Worm (Caenorhabditis elegans) whole organism, dauer: Measurements from ENCODE around the gene ZK688.4.

Source experiments
- unc-62 ChIP-seq: sonication (generic microtip); optimal IDR thresholded peaks from 2 replicates; lab custom pipeline; 2017; ENCODE audit warnings: missing biosample characterization, missing genetic modification reagents, missing genetic modification characterization

Gene ZK688.4

ce11 chrIII:7922207-7922606, 27.4 kb downstream of the ZK688.4 start, which contains the start of gene C29E4.17:
TSS of gene C29E4.17 (plus strand) at chrIII:7922507.
- no peak for TF ChIP-seq unc-62

ce11 chrIII:7924821-7925220, 30.0 kb downstream of the ZK688.4 start, which contains the start of gene tag-250:
TSS of gene tag-250 (minus strand) at chrIII:7924921.
- no peak for TF ChIP-seq unc-62

- no peak for TF ChIP-seq unc-62
Measured at ce11 chrIII:7925968-7926367, 31.1 kb downstream of the ZK688.4 start.

ce11 chrIII:7928549-7929129, 33.8 kb downstream of the ZK688.4 start, which contains the start of the genes C29E4.13 and npp-15:
TSS of gene C29E4.13 (minus strand) at chrIII:7928717.
TSS of gene npp-15 (plus strand) at chrIII:7929043.
- no peak for TF ChIP-seq unc-62

ce11 chrIII:7933235-7933634, 38.4 kb downstream of the ZK688.4 start, which contains the start of gene ran-2:
TSS of gene ran-2 (plus strand) at chrIII:7933535.
- TF ChIP-seq unc-62 = no peak

- TF ChIP-seq unc-62 = no peak
Measured at ce11 chrIII:7937548-7937947, 42.7 kb downstream of the ZK688.4 start, which contains the start of gene C29E4.10. TSS of gene C29E4.10 (plus strand) at chrIII:7937848.

- TF ChIP-seq unc-62 = no peak
Measured at ce11 chrIII:7940819-7941218, 46.0 kb downstream of the ZK688.4 start, which contains the start of gene C29E4.12. TSS of gene C29E4.12 (plus strand) at chrIII:7941151.

ce11 chrIII:7941417-7941816, 46.6 kb downstream of the ZK688.4 start, which contains the start of gene kle-2:
TSS of gene kle-2 (plus strand) at chrIII:7941717.
- TF ChIP-seq unc-62 = no peak
